Worm (Caenorhabditis elegans): ENCODE data around the gene K12B6.4.

K12B6.4 gene

ce11 chrV:6302465-6302864 is 21.4 kb upstream of the K12B6.4 start:
- TF ChIP-seq nhr-232 (tag; optimal IDR thresholded peaks at IDR 0.05) (no peak), syd-9 (tag; optimal IDR thresholded peaks at IDR 0.05) (no peak), npax-4 (tag; optimal IDR thresholded peaks at IDR 0.05) (no peak), madf-2 (tag; optimal IDR thresholded peaks at IDR 0.05) (no peak), unc-55 (GFP tag; optimal IDR thresholded peaks at IDR 0.05) (no peak), ceh-6 (GFP tag; optimal IDR thresholded peaks at IDR 0.05) (no peak), ceh-14 (tag; optimal IDR thresholded peaks at IDR 0.05) (no peak), fkh-10 (GFP tag; optimal IDR thresholded peaks at IDR 0.05) (no peak), gmeb-2 (tag; optimal IDR thresholded peaks at IDR 0.05) (no peak), ref-2 (tag; optimal IDR thresholded peaks at IDR 0.05) (no peak), rnt-1 (tag; optimal IDR thresholded peaks at IDR 0.05) (no peak), pha-4 (tag; optimal IDR thresholded peaks at IDR 0.05) (no peak), ceh-30 (tag; optimal IDR thresholded peaks at IDR 0.05) (no peak)

ce11 chrV:6301046-6301445 is 20.0 kb upstream of the K12B6.4 start:
- no peak for TF ChIP-seq syd-9 (tag; optimal IDR thresholded peaks at IDR 0.05)
- TF ChIP-seq nfya-1 (tag; optimal IDR thresholded peaks at IDR 0.05) = no peak
- no peak for TF ChIP-seq ceh-19 (GFP tag; optimal IDR thresholded peaks at IDR 0.05)
- no peak for TF ChIP-seq C08G9.2 (tag; optimal IDR thresholded peaks at IDR 0.05)
- no peak for TF ChIP-seq unc-42 (tag; optimal IDR thresholded peaks at IDR 0.05)
- TF ChIP-seq Y22D7AL.16 (tag; optimal IDR thresholded peaks at IDR 0.05) = no peak
- TF ChIP-seq lin-11 (tag; optimal IDR thresholded peaks at IDR 0.05) = no peak
- no peak for TF ChIP-seq hlh-15 (tag; optimal IDR thresholded peaks at IDR 0.05)
- TF ChIP-seq ceh-31 (tag; optimal IDR thresholded peaks at IDR 0.05) = no peak
- TF ChIP-seq unc-3 (GFP tag; conservative IDR thresholded peaks at IDR 0.05) = no peak
- no peak for TF ChIP-seq unc-3 (tag; optimal IDR thresholded peaks at IDR 0.05)
- no peak for TF ChIP-seq pha-2 (tag; optimal IDR thresholded peaks at IDR 0.05)
- TF ChIP-seq ceh-45 (GFP tag; IDR thresholded peaks at IDR 0.05) = no peak
- no peak for TF ChIP-seq tbx-2 (tag; optimal IDR thresholded peaks at IDR 0.05)
- no peak for TF ChIP-seq zip-5 (tag; optimal IDR thresholded peaks at IDR 0.05)

ce11 chrV:6292401-6292800 is 11.3 kb upstream of the K12B6.4 start, which contains the start of gene K12B6.9:
Gene K12B6.9 (minus strand): TSS chrV:6292666.
- no peak for TF ChIP-seq rnt-1 (tag; optimal IDR thresholded peaks at IDR 0.05)
- TF ChIP-seq ceh-34 (tag; optimal IDR thresholded peaks at IDR 0.05) = no peak
- no peak for TF ChIP-seq ceh-18 (tag; optimal IDR thresholded peaks at IDR 0.05)

ce11 chrV:6291301-6291700 is 10.2 kb upstream of the K12B6.4 start:
- no peak for TF ChIP-seq Y22D7AL.16 (tag; optimal IDR thresholded peaks at IDR 0.05)
- no peak for TF ChIP-seq dmd-4 (tag; optimal IDR thresholded peaks at IDR 0.05; ENCODE audit: borderline replicate concordance)
- TF ChIP-seq pax-1 (tag; optimal IDR thresholded peaks at IDR 0.05) = no peak
- TF ChIP-seq ceh-9 (tag; optimal IDR thresholded peaks at IDR 0.05) = no peak
- no peak for TF ChIP-seq nhr-11 (tag; optimal IDR thresholded peaks at IDR 0.05)
- TF ChIP-seq ceh-31 (tag; optimal IDR thresholded peaks at IDR 0.05) = no peak
- no peak for TF ChIP-seq K02D7.2 (tag; optimal IDR thresholded peaks at IDR 0.05)
- TF ChIP-seq pag-3 (tag; optimal IDR thresholded peaks at IDR 0.05; ENCODE audit: borderline replicate concordance) = no peak
- no peak for TF ChIP-seq elt-4 (tag; optimal IDR thresholded peaks at IDR 0.05)
- no peak for TF ChIP-seq fax-1 (tag; optimal IDR thresholded peaks at IDR 0.05)
- no peak for TF ChIP-seq ceh-24 (tag; optimal IDR thresholded peaks at IDR 0.05)
- no peak for TF ChIP-seq unc-86 (tag; optimal IDR thresholded peaks at IDR 0.05)
- TF ChIP-seq hlh-15 (tag; optimal IDR thresholded peaks at IDR 0.05) = no peak
- no peak for TF ChIP-seq zip-5 (tag; optimal IDR thresholded peaks at IDR 0.05)
- no peak for TF ChIP-seq ets-4 (tag; optimal IDR thresholded peaks at IDR 0.05)
- no peak for TF ChIP-seq dve-1 (tag; optimal IDR thresholded peaks at IDR 0.05)
- TF ChIP-seq syd-9 (tag; optimal IDR thresholded peaks at IDR 0.05) = no peak
